Fruit fly (Drosophila melanogaster) whole organism, embryonic: Measurements from ENCODE around the gene CG15888.

ENCODE experiments used
- Adf1 ChIP-seq: fragments of 200-800 bp; sonication (Bioruptor generic); IDR thresholded peaks from 2 replicates; pipeline ENCODE4 v1.3.6; 2022; ENCODE audit warnings: missing biosample characterization, missing genetic modification characterization
- B-H2 ChIP-seq: fragments of 200-800 bp; sonication (Bioruptor generic); optimal IDR thresholded peaks from 2 replicates; lab custom pipeline; 2018; ENCODE audit warnings: missing biosample characterization, mild to moderate bottlenecking, missing genetic modification characterization
- Bgb ChIP-seq: fragments of 200-800 bp; sonication (Bioruptor generic); IDR thresholded peaks from 2 replicates; pipeline ENCODE4 v1.3.6; 2022; ENCODE audit warnings: missing biosample characterization, missing genetic modification characterization; ENCODE audit not compliant: partially characterized antibody
- CG10979 ChIP-seq: fragments of 200-800 bp; sonication (Bioruptor generic); optimal IDR thresholded peaks from 2 replicates; lab custom pipeline; 2018; ENCODE audit warnings: missing biosample characterization, mild to moderate bottlenecking, missing genetic modification characterization, moderate library complexity
- CG11560 ChIP-seq: fragments of 200-800 bp; sonication (Bioruptor generic); IDR thresholded peaks from 3 replicates; pipeline ENCODE4 v1.3.6; 2022; ENCODE audit warnings: missing biosample characterization, missing genetic modification characterization
- CG12071 ChIP-seq: fragments of 200-800 bp; sonication (Bioruptor generic); optimal IDR thresholded peaks from 3 replicates; lab custom pipeline; 2018; ENCODE audit warnings: missing biosample characterization, mild to moderate bottlenecking, missing genetic modification characterization
- CG12769 ChIP-seq: fragments of 200-800 bp; sonication (Bioruptor generic); optimal IDR thresholded peaks from 2 replicates; lab custom pipeline; 2019; ENCODE audit warnings: missing biosample characterization, mild to moderate bottlenecking, missing genetic modification characterization, moderate library complexity
- CG13287 ChIP-seq: fragments of 200-800 bp; sonication (Bioruptor generic); IDR thresholded peaks from 2 replicates; pipeline ENCODE4 v1.3.6; 2022; ENCODE audit warnings: missing biosample characterization, missing genetic modification characterization; ENCODE audit not compliant: partially characterized antibody
- CG13775 ChIP-seq: fragments of 200-800 bp; sonication (Bioruptor generic); optimal IDR thresholded peaks from 3 replicates; lab custom pipeline; 2017; ENCODE audit warnings: missing biosample characterization, mild to moderate bottlenecking, missing genetic modification characterization
- CG14710 ChIP-seq: fragments of 200-800 bp; sonication (Bioruptor generic); optimal IDR thresholded peaks from 3 replicates; lab custom pipeline; 2019; ENCODE audit warnings: missing biosample characterization, mild to moderate bottlenecking, missing genetic modification characterization, moderate library complexity
- CG15269 ChIP-seq: fragments of 200-800 bp; sonication (Bioruptor generic); optimal IDR thresholded peaks from 2 replicates; lab custom pipeline; 2018; ENCODE audit warnings: missing biosample characterization, mild to moderate bottlenecking, missing genetic modification characterization, moderate library complexity
- CG16813 ChIP-seq: fragments of 200-800 bp; sonication (Bioruptor generic); IDR thresholded peaks from 3 replicates; pipeline ENCODE4 v1.3.6; 2022; ENCODE audit warnings: missing biosample characterization, missing genetic modification characterization; ENCODE audit not compliant: partially characterized antibody
- CG17612 ChIP-seq: fragments of 200-800 bp; sonication (Bioruptor generic); IDR thresholded peaks from 2 replicates; pipeline ENCODE4 v1.3.6; 2022; ENCODE audit warnings: missing biosample characterization, missing genetic modification characterization
- CG17829 ChIP-seq: fragments of 200-800 bp; optimal IDR thresholded peaks from 2 replicates; lab custom pipeline; 2019; ENCODE audit warnings: missing biosample characterization, mild to moderate bottlenecking, missing genetic modification characterization, moderate library complexity
- CG18262 ChIP-seq: fragments of 200-800 bp; optimal IDR thresholded peaks from 3 replicates; lab custom pipeline; 2019; ENCODE audit warnings: missing biosample characterization, mild to moderate bottlenecking, missing genetic modification characterization, moderate library complexity
- CG31365 ChIP-seq: fragments of 200-800 bp; sonication (Bioruptor generic); optimal IDR thresholded peaks from 2 replicates; lab custom pipeline; 2018; ENCODE audit warnings: missing biosample characterization, mild to moderate bottlenecking, missing genetic modification characterization
- CG6765 ChIP-seq: fragments of 200-800 bp; sonication (Bioruptor generic); optimal IDR thresholded peaks from 3 replicates; lab custom pipeline; 2017; ENCODE audit warnings: missing biosample characterization, mild to moderate bottlenecking, missing genetic modification characterization
- CG8089 ChIP-seq: fragments of 200-800 bp; sonication (Bioruptor generic); optimal IDR thresholded peaks from 3 replicates; lab custom pipeline; 2016; ENCODE audit warnings: missing biosample characterization, missing genetic modification characterization
- CG8924 ChIP-seq: fragments of 200-800 bp; optimal IDR thresholded peaks from 3 replicates; lab custom pipeline; 2019; ENCODE audit warnings: missing biosample characterization, mild to moderate bottlenecking, missing genetic modification characterization, moderate library complexity
- Dek ChIP-seq: fragments of 200-800 bp; sonication (Bioruptor generic); optimal IDR thresholded peaks from 3 replicates; lab custom pipeline; 2019; ENCODE audit warnings: missing biosample characterization, mild to moderate bottlenecking, missing genetic modification characterization, moderate library complexity
- Dll ChIP-seq: fragments of 200-800 bp; sonication (Bioruptor generic); IDR thresholded peaks from 4 replicates; pipeline ENCODE4 v1.3.6; 2022; ENCODE audit warnings: missing biosample characterization, missing genetic modification characterization; ENCODE audit not compliant: partially characterized antibody
- H15 ChIP-seq: fragments of 200-800 bp; sonication (Bioruptor generic); IDR thresholded peaks from 3 replicates; pipeline ENCODE4 v1.3.6; 2022; ENCODE audit warnings: missing biosample characterization, missing genetic modification characterization
- HHEX ChIP-seq: fragments of 200-800 bp; sonication (Bioruptor generic); optimal IDR thresholded peaks from 3 replicates; lab custom pipeline; 2017; ENCODE audit warnings: missing biosample characterization, mild to moderate bottlenecking, missing genetic modification characterization, missing genetic modification reagents
- Hand ChIP-seq: fragments of 200-800 bp; sonication (Bioruptor generic); optimal IDR thresholded peaks from 2 replicates; lab custom pipeline; 2017; ENCODE audit warnings: mild to moderate bottlenecking, missing biosample characterization, missing genetic modification reagents, missing genetic modification characterization
- Hr39 ChIP-seq: fragments of >200 bp; optimal IDR thresholded peaks from 2 replicates; lab custom pipeline; 2017
- Hr78 ChIP-seq, 2 experiments: fragments of 200-800 bp in 1 of 2; fragments of >200 bp in 1 of 2; sonication (Bioruptor generic) in 1 of 2; optimal IDR thresholded peaks; 2 replicates each; lab custom pipeline; 2017 to 2019; ENCODE audit warnings: missing biosample characterization in 2 of 2, missing genetic modification characterization in 2 of 2, mild to moderate bottlenecking in 1 of 2, moderate library complexity in 1 of 2
- Ssrp ChIP-seq: fragments of 200-800 bp; sonication (Bioruptor generic); optimal IDR thresholded peaks from 2 replicates; lab custom pipeline; 2018; ENCODE audit warnings: missing biosample characterization, mild to moderate bottlenecking, missing genetic modification characterization, moderate library complexity
- Xbp1 ChIP-seq: fragments of 200-800 bp; sonication (Bioruptor generic); optimal IDR thresholded peaks from 3 replicates; lab custom pipeline; 2016; ENCODE audit warnings: missing biosample characterization, mild to moderate bottlenecking, missing genetic modification characterization
- ab ChIP-seq: fragments of 200-800 bp; sonication (Bioruptor generic); optimal IDR thresholded peaks from 2 replicates; lab custom pipeline; 2016; ENCODE audit warnings: missing biosample characterization, missing genetic modification characterization
- chif ChIP-seq, 2 experiments: fragments of 200-800 bp; sonication (Bioruptor generic); optimal IDR thresholded peaks; 3 replicates each; lab custom pipeline; 2016; ENCODE audit warnings: missing biosample characterization in 2 of 2, missing genetic modification characterization in 2 of 2
- crol ChIP-seq: fragments of 200-800 bp; sonication (Bioruptor generic); IDR thresholded peaks from 2 replicates; pipeline ENCODE4 v1.3.6; 2022; ENCODE audit warnings: missing biosample characterization, missing genetic modification characterization
- crp ChIP-seq, 2 experiments: fragments of 200-800 bp; sonication (Bioruptor generic); optimal IDR thresholded peaks; 2 replicates in 1 of 2; 3 replicates in 1 of 2; lab custom pipeline; 2017; ENCODE audit warnings: missing biosample characterization in 2 of 2, missing genetic modification characterization in 2 of 2, mild to moderate bottlenecking in 1 of 2, moderate library complexity in 1 of 2
- dmrt99B ChIP-seq: fragments of 200-800 bp; sonication (Bioruptor generic); optimal IDR thresholded peaks from 2 replicates; lab custom pipeline; 2018; ENCODE audit warnings: missing biosample characterization, mild to moderate bottlenecking, missing genetic modification characterization, moderate library complexity
- fd96Cb ChIP-seq: fragments of 200-800 bp; sonication (Bioruptor generic); optimal IDR thresholded peaks from 2 replicates; lab custom pipeline; 2018; ENCODE audit warnings: missing biosample characterization, mild to moderate bottlenecking, missing genetic modification characterization, moderate library complexity
- gro ChIP-seq: fragments of 200-800 bp; sonication (Bioruptor generic); optimal IDR thresholded peaks from 2 replicates; lab custom pipeline; 2016; ENCODE audit warnings: missing biosample characterization, missing genetic modification characterization
- hth ChIP-seq: fragments of >200 bp; optimal IDR thresholded peaks from 2 replicates; lab custom pipeline; 2017; ENCODE audit warnings: inconsistent platforms
- insv ChIP-seq, 2 experiments: fragments of 200-800 bp; sonication (Bioruptor generic); optimal IDR thresholded peaks; 3 replicates each; lab custom pipeline; 2016 to 2018; ENCODE audit warnings: missing biosample characterization in 2 of 2, missing genetic modification characterization in 2 of 2
- inv ChIP-seq: fragments of 200-800 bp; sonication (Bioruptor generic); IDR thresholded peaks from 2 replicates; pipeline ENCODE4 v1.3.6; 2022; ENCODE audit warnings: missing biosample characterization, missing genetic modification characterization; ENCODE audit not compliant: partially characterized antibody
- p53 ChIP-seq: fragments of 200-800 bp; sonication (Bioruptor generic); optimal IDR thresholded peaks from 2 replicates; lab custom pipeline; 2016; ENCODE audit warnings: missing biosample characterization, missing genetic modification characterization
- pan ChIP-seq, 4 experiments: fragments of >200 bp in 3 of 4; fragments of 200-800 bp in 1 of 4; sonication (Bioruptor generic) in 1 of 4; optimal IDR thresholded peaks in 3 of 4; IDR thresholded peaks in 1 of 4; 2 replicates each; pipeline versions ENCODE4 v1.3.6 to Lab custom; 2017 to 2022; ENCODE audit warnings: missing biosample characterization in 2 of 4, missing genetic modification characterization in 2 of 4, mixed read lengths in 1 of 4
- run ChIP-seq: fragments of 200-800 bp; sonication (Bioruptor generic); optimal IDR thresholded peaks from 3 replicates; lab custom pipeline; 2018; ENCODE audit warnings: missing biosample characterization, mild to moderate bottlenecking, missing genetic modification characterization
- seq ChIP-seq: fragments of 200-800 bp; sonication (Bioruptor generic); IDR thresholded peaks from 2 replicates; pipeline ENCODE4 v1.3.6; 2022; ENCODE audit warnings: missing biosample characterization, missing genetic modification characterization
- slbo ChIP-seq: fragments of 200-800 bp; sonication (Bioruptor generic); IDR thresholded peaks from 2 replicates; pipeline ENCODE4 v1.3.6; 2022; ENCODE audit warnings: missing biosample characterization, missing genetic modification characterization
- so ChIP-seq: fragments of 200-800 bp; sonication (Bioruptor generic); IDR thresholded peaks from 3 replicates; pipeline ENCODE4 v1.3.6; 2022; ENCODE audit warnings: missing biosample characterization, missing genetic modification characterization
- stwl ChIP-seq: fragments of 200-800 bp; sonication (Bioruptor generic); optimal IDR thresholded peaks from 3 replicates; lab custom pipeline; 2018; ENCODE audit warnings: missing biosample characterization, mild to moderate bottlenecking, missing genetic modification characterization, moderate library complexity
- sug ChIP-seq: fragments of 200-800 bp; optimal IDR thresholded peaks from 2 replicates; lab custom pipeline; 2019; ENCODE audit warnings: missing biosample characterization, mild to moderate bottlenecking, missing genetic modification characterization, moderate library complexity
- unc-4 ChIP-seq: fragments of 200-800 bp; sonication (Bioruptor generic); IDR thresholded peaks from 2 replicates; pipeline ENCODE4 v1.3.6; 2022; ENCODE audit warnings: missing biosample characterization, missing genetic modification characterization; ENCODE audit not compliant: partially characterized antibody
- vvl ChIP-seq: fragments of 200-800 bp; sonication (Bioruptor generic); IDR thresholded peaks from 2 replicates; pipeline ENCODE4 v1.3.6; 2022; ENCODE audit warnings: missing biosample characterization, missing genetic modification characterization
- wor ChIP-seq: fragments of 200-800 bp; sonication (Bioruptor generic); IDR thresholded peaks from 2 replicates; pipeline ENCODE4 v1.3.6; 2022; ENCODE audit warnings: missing biosample characterization, missing genetic modification characterization

CG15888 gene

DNA sequence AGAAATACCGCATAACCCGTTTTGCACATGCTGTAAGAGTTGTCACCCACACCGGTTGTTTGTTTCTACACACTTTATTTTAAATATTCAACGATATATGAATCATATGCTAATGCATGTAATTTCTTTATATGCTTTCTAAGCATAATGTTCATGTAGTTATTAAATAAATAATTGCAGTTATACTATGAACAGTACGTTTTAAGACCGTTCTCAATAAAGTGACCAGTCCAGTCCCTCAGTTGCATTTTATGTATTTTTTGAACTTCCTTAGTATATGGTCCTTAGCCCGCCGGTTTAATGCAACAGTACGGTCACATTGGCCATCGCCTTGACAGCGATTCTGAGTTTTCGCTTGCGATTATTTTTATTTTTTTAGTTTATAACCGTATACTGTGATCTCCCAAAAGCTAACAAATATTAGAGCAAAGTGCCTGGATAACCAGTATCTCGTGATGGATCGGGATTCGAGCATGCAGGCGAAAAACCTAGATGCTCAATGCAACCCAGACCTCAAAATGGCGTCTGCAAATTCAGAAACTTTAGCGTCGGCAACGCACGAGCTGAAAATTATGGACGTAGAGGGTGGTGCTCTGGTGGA is 22.2 kb downstream of the CG15888 start, which contains the start of gene Ravus (continued):
- TF ChIP-seq chif (GFP tag; optimal IDR thresholded peaks at IDR 0.05; lab: Kevin White, UChicago), result peak in 1 of 2 experiments; percentile 33
- TF ChIP-seq CG11560, result no peak
- TF ChIP-seq CG31365 (tag; lab: Kevin White, UChicago), result no peak
- 0 out of 2 replicates have a peak, but pooled peaks have one; percentile 19 for TF ChIP-seq vvl
- TF ChIP-seq Hr78 (GFP tag; optimal IDR thresholded peaks at IDR 0.05; lab: Kevin White, UChicago), result no peak
- TF ChIP-seq CG17612 (GFP tag; lab: Robert Waterston, UW), result no peak
- no peak for TF ChIP-seq CG15269 (tag; lab: Kevin White, UChicago)
- no peak for TF ChIP-seq unc-4 (GFP tag; lab: Robert Waterston, UW)
- TF ChIP-seq CG18262, result no peak
- TF ChIP-seq CG8089 (GFP tag; lab: Kevin White, UChicago), result no peak
- TF ChIP-seq seq (GFP tag; lab: Robert Waterston, UW), result no peak
- TF ChIP-seq inv (GFP tag; lab: Robert Waterston, UW), result no peak
- peak; percentile 40 for TF ChIP-seq Ssrp
- TF ChIP-seq ab (GFP tag; lab: Kevin White, UChicago), result no peak
- no peak for TF ChIP-seq run (tag; lab: Kevin White, UChicago)
- TF ChIP-seq CG10979, result peak; percentile 14
- TF ChIP-seq sug (tag; lab: Kevin White, UChicago), result peak; percentile 73
- no peak for TF ChIP-seq so (GFP tag; lab: Robert Waterston, UW)
- TF ChIP-seq Dek (tag; lab: Kevin White, UChicago), result no peak
- TF ChIP-seq stwl (tag; lab: Kevin White, UChicago), result peak; percentile 82
- TF ChIP-seq HHEX (GFP tag; lab: Kevin White, UChicago), result no peak
- no peak for TF ChIP-seq crol (GFP tag; lab: Robert Waterston, UW)
- TF ChIP-seq CG12071 (GFP tag; lab: Kevin White, UChicago), result no peak
- peak; percentile 54 for TF ChIP-seq CG13775
- TF ChIP-seq dmrt99B (tag; lab: Kevin White, UChicago), result no peak
- no peak for TF ChIP-seq hth (lab: Kevin White, UChicago)
- TF ChIP-seq CG6765 (GFP tag; lab: Kevin White, UChicago), result no peak
- TF ChIP-seq CG14710 (tag; lab: Kevin White, UChicago), result peak; percentile 78
- TF ChIP-seq B-H2, result no peak
- TF ChIP-seq Hand (GFP tag; lab: Kevin White, UChicago), result no peak
- TF ChIP-seq p53 (GFP tag; lab: Kevin White, UChicago), result no peak
- peak; percentile 67 for TF ChIP-seq slbo (GFP tag; lab: Robert Waterston, UW)
- peak in 1 of 2 experiments; percentile 26 for TF ChIP-seq insv (GFP tag; optimal IDR thresholded peaks at IDR 0.05; lab: Kevin White, UChicago)
- peak in 1 of 2 experiments; percentile 35 for TF ChIP-seq crp (GFP tag; optimal IDR thresholded peaks at IDR 0.05; lab: Kevin White, UChicago)
- TF ChIP-seq CG8924, result peak; percentile 64
- TF ChIP-seq Dll (GFP tag; lab: Robert Waterston, UW), result no peak
- TF ChIP-seq Adf1 (GFP tag; lab: Robert Waterston, UW), result no peak
- no peak for TF ChIP-seq wor
- no peak for TF ChIP-seq CG12769 (tag; lab: Kevin White, UChicago)
- no peak for TF ChIP-seq CG16813 (GFP tag; lab: Robert Waterston, UW)
- 0 out of 3 replicates have a peak, but pooled peaks have one; percentile 2 for TF ChIP-seq H15 (GFP tag; lab: Robert Waterston, UW)
- no peak for TF ChIP-seq Hr39 (lab: Kevin White, UChicago)
- peak; percentile 51 for TF ChIP-seq Xbp1 (GFP tag; lab: Kevin White, UChicago)
- TF ChIP-seq CG17829 (tag; lab: Kevin White, UChicago), result peak; percentile 58
- TF ChIP-seq Bgb (GFP tag; lab: Robert Waterston, UW), result no peak
- no peak for TF ChIP-seq pan (optimal IDR thresholded peaks at IDR 0.05; lab: Kevin White, UChicago)
- no peak for TF ChIP-seq pan (GFP tag; optimal IDR thresholded peaks at IDR 0.05 in 1 of 2, IDR thresholded peaks at IDR 0.05 in 1 of 2)
- TF ChIP-seq CG13287 (GFP tag; lab: Robert Waterston, UW), result no peak
- TF ChIP-seq fd96Cb (tag; lab: Kevin White, UChicago), result peak; percentile 21
- TF ChIP-seq gro (GFP tag; lab: Kevin White, UChicago), result peak; percentile 34
